Worm (Caenorhabditis elegans): ENCODE measurements around the gene Y61A9LA.1.

DNA sequence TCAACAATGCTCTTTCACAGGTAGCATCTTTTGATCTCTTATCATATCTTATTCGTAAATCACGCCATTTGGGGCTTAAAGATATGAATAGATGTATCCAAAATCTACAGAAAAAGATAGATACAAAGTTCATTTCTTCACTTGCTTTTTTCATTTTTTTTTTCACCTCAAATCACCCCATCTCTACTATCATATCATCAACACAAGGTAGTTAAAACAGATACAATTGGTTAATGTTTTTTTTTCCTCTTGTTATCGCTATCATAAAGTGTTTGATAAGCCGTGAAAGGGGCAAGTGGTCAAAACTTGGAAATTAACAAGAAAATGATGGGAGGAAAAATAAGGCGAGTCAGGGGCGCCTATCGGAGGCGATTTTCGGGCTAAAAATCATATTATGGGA is 45.2 kb downstream of the Y61A9LA.1 start:
- TF ChIP-seq hlh-4 (tag; optimal IDR thresholded peaks at IDR 0.05) (no peak), ztf-11 (tag; optimal IDR thresholded peaks at IDR 0.05) (no peak), skn-1 (tag; optimal IDR thresholded peaks at IDR 0.05) (no peak), elt-3 (tag; optimal IDR thresholded peaks at IDR 0.05) (peak in 5 of 6 experiments; percentile 91 to 97 (median 96)), dpl-1 (GFP tag; optimal IDR thresholded peaks at IDR 0.05) (no peak), nhr-28 (tag; optimal IDR thresholded peaks at IDR 0.05) (no peak), ces-1 (GFP tag; optimal IDR thresholded peaks at IDR 0.05) (no peak), unc-130 (tag; optimal IDR thresholded peaks at IDR 0.05) (no peak), aha-1 (tag; optimal IDR thresholded peaks at IDR 0.05) (no peak), lsy-2 (tag; optimal IDR thresholded peaks at IDR 0.05) (no peak)
